Fruit fly (Drosophila melanogaster) Kc167 (cell line): ENCODE results near the gene CG11374.

ENCODE experiments used
- Myc ChIP-seq: fragments of >200 bp; optimal IDR thresholded peaks from 2 replicates; lab custom pipeline; 2017; ENCODE audit warnings: missing external identifiers
- Sin3A ChIP-seq: fragments of >200 bp; optimal IDR thresholded peaks from 2 replicates; lab custom pipeline; 2018; ENCODE audit warnings: missing external identifiers
- h ChIP-seq: fragments of >200 bp; optimal IDR thresholded peaks from 3 replicates; lab custom pipeline; 2018; ENCODE audit warnings: missing external identifiers
- insv ChIP-seq: fragments of >200 bp; optimal IDR thresholded peaks from 3 replicates; lab custom pipeline; 2018; ENCODE audit warnings: missing external identifiers
- psq ChIP-seq: fragments of >200 bp; optimal IDR thresholded peaks from 2 replicates; lab custom pipeline; 2017; ENCODE audit warnings: missing external identifiers
- ttk ChIP-seq: sonication (Bioruptor generic); optimal IDR thresholded peaks from 2 replicates; lab custom pipeline; 2017; ENCODE audit warnings: missing external identifiers

CG11374 gene

DNA sequence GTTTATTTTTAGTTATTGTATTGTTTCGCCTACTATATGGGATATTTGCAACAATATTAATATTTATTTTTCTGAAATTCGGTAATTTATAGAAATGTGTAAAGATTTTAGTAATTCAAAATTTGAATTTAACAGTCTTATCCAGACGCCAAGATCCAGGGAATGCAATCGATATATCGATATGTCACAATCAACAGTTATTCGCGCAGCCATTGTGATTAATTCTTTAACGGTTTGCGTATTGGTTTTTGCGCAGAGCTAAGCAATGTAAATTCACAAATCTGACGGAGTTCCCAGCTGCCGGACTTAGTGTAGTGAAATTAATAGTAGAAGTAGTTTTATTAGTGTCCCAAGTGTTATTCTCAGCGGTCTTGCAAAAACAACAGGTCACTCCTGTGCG lies 38.3 kb downstream of the CG11374 start, which contains the start of gene ND-15:
Gene ND-15 (plus strand): TSS at position 298 of the 400 bp plus-strand sequence.
- no peak for TF ChIP-seq Myc (lab: Kevin White, UChicago)
- TF ChIP-seq h (lab: Kevin White, UChicago): no peak
- no peak for TF ChIP-seq ttk (lab: Kevin White, UChicago)
- TF ChIP-seq insv (lab: Kevin White, UChicago): no peak
- TF ChIP-seq psq (lab: Kevin White, UChicago): no peak
- TF ChIP-seq Sin3A (lab: Kevin White, UChicago): no peak

DNA sequence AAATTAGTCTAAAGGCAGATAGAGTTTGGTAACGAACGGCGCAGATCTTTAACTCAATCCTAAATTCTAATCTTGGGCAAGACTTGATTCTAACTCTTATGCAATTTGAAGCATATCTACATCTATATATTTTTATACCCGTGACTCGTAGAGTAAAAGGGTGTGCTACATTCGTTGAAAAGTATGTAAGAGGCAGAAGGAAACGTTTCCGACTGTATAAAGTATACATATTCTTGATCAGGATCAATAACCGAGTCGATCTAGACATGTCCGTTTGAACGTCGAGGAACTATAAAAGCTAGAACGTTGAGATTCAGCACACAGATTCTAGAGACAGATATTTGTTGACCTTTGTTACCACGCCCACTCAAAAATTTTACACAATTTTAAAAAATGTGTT lies 40.2 kb downstream of the CG11374 start, which contains the start of gene CG13694:
Gene CG13694 (minus strand): TSS at position 101 of the 400 bp plus-strand sequence.
- no peak for TF ChIP-seq ttk (lab: Kevin White, UChicago)
- TF ChIP-seq insv (lab: Kevin White, UChicago): no peak
- TF ChIP-seq Sin3A (lab: Kevin White, UChicago): no peak
- TF ChIP-seq Myc (lab: Kevin White, UChicago): no peak
- TF ChIP-seq h (lab: Kevin White, UChicago): no peak
- TF ChIP-seq psq (lab: Kevin White, UChicago): no peak

dm6 chr2L:117750-118149 lies 41.6 kb downstream of the CG11374 start:
- TF ChIP-seq Myc (lab: Kevin White, UChicago) (no peak), ttk (lab: Kevin White, UChicago) (no peak), h (lab: Kevin White, UChicago) (no peak), Sin3A (lab: Kevin White, UChicago) (no peak), psq (lab: Kevin White, UChicago) (no peak), insv (lab: Kevin White, UChicago) (no peak)

DNA sequence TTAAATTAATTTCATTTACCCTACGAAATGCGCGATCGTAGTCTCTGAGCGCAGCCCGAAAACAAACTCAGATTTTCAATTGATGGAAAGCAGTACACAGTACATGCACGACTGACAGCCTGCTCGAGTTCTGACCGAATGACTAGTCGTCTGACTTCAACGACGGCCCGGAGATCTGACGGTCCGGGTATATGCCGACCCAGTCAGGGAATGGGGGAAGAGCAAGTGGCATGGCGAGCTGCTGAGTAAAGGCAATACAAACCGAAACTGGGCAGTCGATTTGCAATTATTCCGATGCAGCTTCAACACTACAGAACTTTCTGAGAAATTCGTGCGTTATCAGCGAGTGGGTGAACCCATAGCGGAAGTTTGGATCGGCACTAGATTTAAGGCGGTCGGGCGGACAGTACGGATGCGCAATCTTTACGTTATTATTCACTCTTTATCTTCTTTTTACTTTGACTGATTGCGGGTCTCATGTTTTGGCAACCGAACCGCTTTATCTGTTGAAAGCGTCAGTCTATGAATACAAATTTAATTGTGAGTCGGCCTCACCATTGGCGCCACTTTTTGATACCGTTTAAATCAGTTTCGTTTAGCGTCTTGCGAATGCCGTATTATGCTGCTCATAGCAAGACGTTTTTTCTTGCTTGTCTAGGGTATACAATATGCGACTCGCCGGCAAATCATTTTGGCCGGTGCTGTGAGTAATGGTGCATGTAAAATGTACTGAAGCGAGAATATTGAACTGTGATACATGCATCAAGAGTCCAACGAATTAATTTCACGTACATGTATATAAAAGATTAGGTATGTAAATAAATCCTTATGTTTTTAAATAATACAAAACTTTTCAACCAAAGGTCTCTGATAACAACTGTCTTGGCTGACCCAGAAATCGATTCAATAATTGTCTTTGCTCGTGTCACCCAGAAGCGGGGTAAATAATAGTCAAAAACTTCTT lies 44.6 kb downstream of the CG11374 start:
- TF ChIP-seq psq (lab: Kevin White, UChicago) (no peak), h (lab: Kevin White, UChicago) (no peak), Myc (lab: Kevin White, UChicago) (no peak), Sin3A (lab: Kevin White, UChicago) (no peak), insv (lab: Kevin White, UChicago) (no peak), ttk (lab: Kevin White, UChicago) (no peak)

DNA sequence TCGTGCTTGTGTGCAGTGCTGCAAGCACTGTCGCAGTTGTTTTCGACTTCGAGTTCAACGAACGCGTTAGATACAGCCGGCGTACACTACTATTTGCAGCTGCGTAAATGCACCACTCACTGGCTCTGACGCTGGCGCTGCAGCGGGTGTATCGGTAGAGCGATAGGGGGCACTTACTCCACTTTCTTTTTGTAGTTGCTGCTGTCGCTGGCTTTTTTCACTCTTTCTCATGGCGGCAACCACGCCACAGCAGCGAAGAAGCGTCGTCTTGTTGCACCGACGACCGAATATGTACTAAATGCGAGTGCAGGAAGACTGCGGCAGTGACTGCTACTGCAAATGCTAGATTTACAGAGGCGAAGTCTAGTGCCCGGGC lies 45.3 kb downstream of the CG11374 start, which contains the start of gene CG4822:
Gene CG4822 (minus strand): TSS at position 299 of the 376 bp plus-strand sequence.
- TF ChIP-seq psq (lab: Kevin White, UChicago) (no peak), insv (lab: Kevin White, UChicago) (no peak), ttk (lab: Kevin White, UChicago) (no peak), Sin3A (lab: Kevin White, UChicago) (no peak), h (lab: Kevin White, UChicago) (no peak), Myc (lab: Kevin White, UChicago) (no peak)

DNA sequence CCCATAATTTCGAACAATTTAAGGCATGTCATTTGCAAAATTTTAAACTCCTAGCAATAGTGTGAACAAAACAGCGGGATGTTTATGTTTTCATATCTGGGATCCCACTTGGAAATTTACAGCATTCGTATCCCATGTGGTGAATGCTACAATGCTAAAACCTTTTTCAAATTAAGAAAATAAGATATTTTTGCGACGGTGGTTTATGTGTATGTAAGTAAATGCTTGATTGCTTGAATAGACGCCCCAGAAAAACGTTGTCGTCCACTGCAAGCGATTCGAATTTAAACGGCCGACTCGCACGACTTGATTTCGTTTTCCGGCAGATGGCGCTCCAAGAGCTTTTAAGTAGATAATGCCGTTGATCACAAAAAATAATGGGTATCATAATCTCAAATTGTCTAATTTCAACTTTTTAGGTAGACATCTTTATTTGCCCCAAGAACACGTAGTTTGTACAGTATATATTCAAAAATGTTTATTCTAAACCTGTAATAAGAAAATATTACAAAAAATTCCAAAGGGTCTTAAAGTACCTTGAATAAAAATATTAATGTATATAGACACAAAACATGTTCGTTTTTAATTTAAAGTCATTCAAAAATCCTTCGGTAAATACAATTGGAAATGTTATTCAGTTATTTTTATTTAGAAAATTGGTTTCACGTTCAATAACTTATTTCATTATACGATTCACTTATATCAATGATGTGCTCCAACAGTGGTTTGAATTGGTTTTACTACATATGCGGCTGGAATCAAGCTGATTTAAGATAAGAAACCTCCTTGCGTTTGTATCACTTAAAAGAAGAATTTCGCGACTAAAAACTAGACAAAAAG lies 46.2 kb downstream of the CG11374 start:
- no peak for TF ChIP-seq psq (lab: Kevin White, UChicago)
- no peak for TF ChIP-seq ttk (lab: Kevin White, UChicago)
- TF ChIP-seq Sin3A (lab: Kevin White, UChicago): no peak
- TF ChIP-seq insv (lab: Kevin White, UChicago): no peak
- no peak for TF ChIP-seq h (lab: Kevin White, UChicago)
- no peak for TF ChIP-seq Myc (lab: Kevin White, UChicago)

DNA sequence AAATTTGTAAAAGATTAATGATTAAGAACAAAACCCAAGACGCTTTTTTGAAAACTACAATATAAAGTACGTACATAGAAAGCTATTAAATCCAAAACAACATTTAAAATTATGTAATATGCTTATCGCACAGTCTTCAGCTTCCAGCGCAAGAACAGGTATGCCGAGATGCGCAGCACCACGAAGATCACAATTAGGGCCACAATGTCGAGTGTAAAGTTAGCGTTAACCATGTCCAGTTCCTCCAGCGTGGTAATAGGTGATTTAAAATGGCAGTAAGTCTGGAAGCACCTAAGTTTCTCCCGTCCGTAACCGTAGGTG lies 46.8 kb downstream of the CG11374 start:
- TF ChIP-seq Sin3A (lab: Kevin White, UChicago) (no peak), ttk (lab: Kevin White, UChicago) (no peak), h (lab: Kevin White, UChicago) (no peak), psq (lab: Kevin White, UChicago) (no peak), Myc (lab: Kevin White, UChicago) (no peak), insv (lab: Kevin White, UChicago) (no peak)

dm6 chr2L:125364-126252 lies 49.5 kb downstream of the CG11374 start:
- TF ChIP-seq insv (lab: Kevin White, UChicago) (no peak), Sin3A (lab: Kevin White, UChicago) (no peak)
